Worm (Caenorhabditis elegans): Measurements from ENCODE around the gene alkb-8.
A peak's percentile ranks its signal among the peaks of the same experiment; 100 is the strongest.

Gene alkb-8

DNA sequence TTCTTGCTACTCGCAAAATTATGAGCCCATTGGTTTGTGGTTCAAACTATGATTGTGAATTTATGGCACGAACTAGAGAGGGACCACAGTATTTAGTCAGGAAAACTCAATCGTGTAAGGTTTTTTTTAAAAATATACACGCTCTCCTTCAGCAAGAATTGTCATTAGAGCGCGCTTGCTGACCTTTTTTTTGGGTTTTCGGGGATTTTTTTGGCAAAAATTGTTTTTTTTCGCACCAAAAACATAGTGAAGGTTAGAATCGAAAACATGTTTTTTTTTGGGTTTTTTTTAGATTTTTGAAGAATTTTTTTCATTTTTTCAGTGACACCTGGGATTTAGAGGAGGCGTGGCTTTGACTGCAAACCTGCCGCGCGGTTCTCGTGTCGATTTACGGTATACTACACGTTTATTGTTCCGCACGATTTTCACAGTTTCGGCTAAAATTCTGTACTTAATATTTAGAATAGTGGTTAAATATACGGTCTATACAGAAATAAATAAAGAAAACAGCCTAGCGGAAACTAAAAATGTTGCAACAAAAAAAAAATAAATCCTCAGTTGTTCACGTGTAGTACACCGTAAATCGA, 7.0 kb downstream of the alkb-8 start:
- TF ChIP-seq mcd-1 (GFP tag; IDR thresholded peaks at IDR 0.05), result peak; percentile 51; the same call in 1 of the 2 replicates
- no peak for TF ChIP-seq fkh-3 (tag; optimal IDR thresholded peaks at IDR 0.05)

DNA sequence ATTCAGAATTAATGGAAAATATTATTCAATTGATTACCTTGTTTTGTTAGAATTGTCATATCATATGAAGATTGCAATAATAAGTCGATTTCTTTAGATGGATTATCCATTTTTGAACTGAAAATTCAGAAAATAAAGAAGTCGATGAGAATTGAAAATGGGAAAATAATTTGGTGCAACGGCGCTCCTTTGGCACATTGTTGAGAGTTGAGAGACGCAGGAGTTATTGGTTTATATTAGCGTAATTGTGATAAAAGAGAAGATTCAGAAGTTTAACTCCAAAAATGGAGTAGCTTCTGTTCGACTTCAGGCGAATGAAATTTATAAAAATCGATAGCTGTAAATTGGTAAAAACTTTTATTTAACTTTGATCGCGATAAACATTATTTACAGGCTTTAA, 10.4 kb downstream of the alkb-8 start, which contains the start of gene C14B1.8:
Gene C14B1.8 (minus strand): TSS at position 117 of the 400 bp plus-strand sequence.
- no peak for TF ChIP-seq nfya-2 (GFP tag; IDR thresholded peaks at IDR 0.05)
- TF ChIP-seq Y95B8A.8 (GFP tag; IDR thresholded peaks at IDR 0.05), result no peak
- no peak for TF ChIP-seq lin-40 (tag; optimal IDR thresholded peaks at IDR 0.05)
- no peak for TF ChIP-seq B0019.2 (GFP tag; conservative IDR thresholded peaks at IDR 0.05)
- TF ChIP-seq somi-1 (GFP tag; optimal IDR thresholded peaks at IDR 0.05), result no peak
- TF ChIP-seq hlh-26 (GFP tag; conservative IDR thresholded peaks at IDR 0.05), result no peak
- TF ChIP-seq rpc-1 (optimal IDR thresholded peaks at IDR 0.05), result no peak
- no peak for TF ChIP-seq rpc-1 (tag; optimal IDR thresholded peaks at IDR 0.05)
- no peak for TF ChIP-seq F57A8.1 (GFP tag; optimal IDR thresholded peaks at IDR 0.05)
- TF ChIP-seq repo-1 (tag; optimal IDR thresholded peaks at IDR 0.05), result no peak
- TF ChIP-seq gei-17 (GFP tag; optimal IDR thresholded peaks at IDR 0.05), result no peak
- no peak for TF ChIP-seq fkh-3 (tag; optimal IDR thresholded peaks at IDR 0.05)
- no peak for TF ChIP-seq K12H6.12 (tag; optimal IDR thresholded peaks at IDR 0.05)
- TF ChIP-seq ceh-79 (tag; optimal IDR thresholded peaks at IDR 0.05), result no peak
- TF ChIP-seq hrde-1 (tag; optimal IDR thresholded peaks at IDR 0.05; ENCODE audit: borderline replicate concordance), result peak; percentile 23
- TF ChIP-seq ceh-27 (GFP tag; optimal IDR thresholded peaks at IDR 0.05), result no peak
- peak; percentile 17 for TF ChIP-seq athp-1 (tag; optimal IDR thresholded peaks at IDR 0.05)
- no peak for TF ChIP-seq ztf-26 (tag; optimal IDR thresholded peaks at IDR 0.05)
- TF ChIP-seq F23B12.7 (tag; optimal IDR thresholded peaks at IDR 0.05; ENCODE audit: insufficient read depth), result no peak
- TF ChIP-seq bed-2 (GFP tag; IDR thresholded peaks at IDR 0.05), result no peak
- TF ChIP-seq egrh-3 (GFP tag; IDR thresholded peaks at IDR 0.05), result no peak
- TF ChIP-seq ceh-100 (GFP tag; IDR thresholded peaks at IDR 0.05), result 0 out of 2 replicates have a peak, but pooled peaks have one; percentile 29
- no peak for TF ChIP-seq ztf-28 (GFP tag; IDR thresholded peaks at IDR 0.05)
- TF ChIP-seq F33H1.4 (GFP tag; IDR thresholded peaks at IDR 0.05), result no peak
- TF ChIP-seq snpc-1.3 (tag; optimal IDR thresholded peaks at IDR 0.05; ENCODE audit: insufficient read depth), result peak; percentile 27
- TF ChIP-seq F37B4.10 (GFP tag; IDR thresholded peaks at IDR 0.05), result no peak
- TF ChIP-seq nfyb-1 (GFP tag; IDR thresholded peaks at IDR 0.05), result no peak
- no peak for TF ChIP-seq aptf-3 (GFP tag; IDR thresholded peaks at IDR 0.05)
- no peak for TF ChIP-seq ets-4 (GFP tag; optimal IDR thresholded peaks at IDR 0.05)
- peak; percentile 12 for TF ChIP-seq F49E8.2 (tag; optimal IDR thresholded peaks at IDR 0.05; ENCODE audit: insufficient read depth)
- TF ChIP-seq T26A5.8 (tag; optimal IDR thresholded peaks at IDR 0.05), result no peak
- TF ChIP-seq zfh-2 (GFP tag; conservative IDR thresholded peaks at IDR 0.05), result no peak
- TF ChIP-seq lag-1 (GFP tag; IDR thresholded peaks at IDR 0.05), result no peak
- TF ChIP-seq attf-5 (GFP tag; optimal IDR thresholded peaks at IDR 0.05), result no peak
- TF ChIP-seq nhr-27 (tag; optimal IDR thresholded peaks at IDR 0.05), result no peak
- no peak for TF ChIP-seq ztf-18 (tag; optimal IDR thresholded peaks at IDR 0.05)
- TF ChIP-seq cebp-2 (GFP tag; IDR thresholded peaks at IDR 0.05), result no peak
- no peak for TF ChIP-seq snpc-1.1 (tag; optimal IDR thresholded peaks at IDR 0.05; ENCODE audit: insufficient read depth)
- no peak for TF ChIP-seq Y79H2A.3 (GFP tag; conservative IDR thresholded peaks at IDR 0.05)
- no peak for TF ChIP-seq sptf-2 (GFP tag; optimal IDR thresholded peaks at IDR 0.05)
- no peak for TF ChIP-seq ceh-40 (GFP tag; IDR thresholded peaks at IDR 0.05)
- no peak for TF ChIP-seq C17E4.6 (GFP tag; IDR thresholded peaks at IDR 0.05)
- no peak for TF ChIP-seq egl-18 (GFP tag; IDR thresholded peaks at IDR 0.05)
- no peak; the same call in 1 of the 2 replicates for TF ChIP-seq Y53G8AR.9 (GFP tag; conservative IDR thresholded peaks at IDR 0.05)
- TF ChIP-seq ekl-4 (GFP tag; IDR thresholded peaks at IDR 0.05), result 0 out of 2 replicates have a peak, but pooled peaks have one; percentile 23
- TF ChIP-seq aptf-2 (GFP tag; conservative IDR thresholded peaks at IDR 0.05), result no peak

Measured in whole organism, young adult.